Fruit fly (Drosophila melanogaster) whole organism, embryonic: ENCODE measurements around the gene ewg.

Experiments used
- Ada2b ChIP-seq: fragments of 200-800 bp; sonication (Bioruptor generic); IDR thresholded peaks from 2 replicates; pipeline ENCODE4 v1.3.6; 2022; ENCODE audit warnings: missing biosample characterization, missing genetic modification characterization
- Bteb2 ChIP-seq: fragments of 200-800 bp; sonication (Bioruptor generic); optimal IDR thresholded peaks from 2 replicates; lab custom pipeline; 2016; ENCODE audit warnings: missing biosample characterization, missing genetic modification characterization
- CG10209 ChIP-seq: fragments of 200-800 bp; sonication (Bioruptor generic); optimal IDR thresholded peaks from 3 replicates; lab custom pipeline; 2017; ENCODE audit warnings: missing biosample characterization, mild to moderate bottlenecking, missing genetic modification characterization, missing genetic modification reagents
- CG10321 ChIP-seq: fragments of 200-800 bp; sonication (Bioruptor generic); IDR thresholded peaks from 2 replicates; pipeline ENCODE4 v1.3.6; 2022; ENCODE audit warnings: missing biosample characterization, missing genetic modification characterization
- CG10654 ChIP-seq: fragments of 200-800 bp; sonication (Bioruptor generic); optimal IDR thresholded peaks from 2 replicates; lab custom pipeline; 2016; ENCODE audit warnings: missing biosample characterization, missing genetic modification characterization
- CG10959 ChIP-seq: fragments of 200-800 bp; sonication (Bioruptor generic); IDR thresholded peaks from 2 replicates; pipeline ENCODE4 v1.3.6; 2022; ENCODE audit warnings: missing biosample characterization, missing genetic modification characterization
- CG12391 ChIP-seq: fragments of 200-800 bp; sonication (Bioruptor generic); optimal IDR thresholded peaks from 3 replicates; lab custom pipeline; 2018; ENCODE audit warnings: missing biosample characterization, mild to moderate bottlenecking, missing genetic modification characterization, moderate library complexity
- CG12769 ChIP-seq: fragments of 200-800 bp; sonication (Bioruptor generic); optimal IDR thresholded peaks from 2 replicates; lab custom pipeline; 2019; ENCODE audit warnings: missing biosample characterization, mild to moderate bottlenecking, missing genetic modification characterization, moderate library complexity
- CG14441 ChIP-seq: fragments of 200-800 bp; sonication (Bioruptor generic); IDR thresholded peaks from 2 replicates; pipeline ENCODE4 v1.3.6; 2022; ENCODE audit warnings: missing biosample characterization, missing genetic modification characterization
- CG14710 ChIP-seq: fragments of 200-800 bp; sonication (Bioruptor generic); optimal IDR thresholded peaks from 3 replicates; lab custom pipeline; 2019; ENCODE audit warnings: missing biosample characterization, mild to moderate bottlenecking, missing genetic modification characterization, moderate library complexity
- CG1792 ChIP-seq: fragments of 200-800 bp; sonication (Bioruptor generic); optimal IDR thresholded peaks from 2 replicates; lab custom pipeline; 2016; ENCODE audit warnings: missing biosample characterization, missing genetic modification characterization
- CG18262 ChIP-seq: fragments of 200-800 bp; optimal IDR thresholded peaks from 3 replicates; lab custom pipeline; 2019; ENCODE audit warnings: missing biosample characterization, mild to moderate bottlenecking, missing genetic modification characterization, moderate library complexity
- CG31388 ChIP-seq: fragments of 200-800 bp; sonication (Bioruptor generic); optimal IDR thresholded peaks from 2 replicates; lab custom pipeline; 2016; ENCODE audit warnings: missing biosample characterization, missing genetic modification characterization
- CG32532 ChIP-seq: fragments of 200-800 bp; sonication (Bioruptor generic); IDR thresholded peaks from 2 replicates; pipeline ENCODE4 v1.3.6; 2022; ENCODE audit warnings: missing biosample characterization, missing genetic modification characterization
- CG33213 ChIP-seq: fragments of 200-800 bp; sonication (Bioruptor generic); optimal IDR thresholded peaks from 3 replicates; lab custom pipeline; 2016; ENCODE audit warnings: missing biosample characterization, missing genetic modification characterization
- CG4854 ChIP-seq: fragments of 200-800 bp; sonication (Bioruptor generic); optimal IDR thresholded peaks from 2 replicates; lab custom pipeline; 2016; ENCODE audit warnings: missing biosample characterization, missing genetic modification characterization, inconsistent platforms
- CG6854 ChIP-seq: fragments of 200-800 bp; sonication (Bioruptor generic); optimal IDR thresholded peaks from 3 replicates; lab custom pipeline; 2017; ENCODE audit warnings: missing biosample characterization, mild to moderate bottlenecking, missing genetic modification characterization
- CG7987 ChIP-seq: fragments of 200-800 bp; sonication (Bioruptor generic); optimal IDR thresholded peaks from 2 replicates; lab custom pipeline; 2018; ENCODE audit warnings: missing biosample characterization, mild to moderate bottlenecking, missing genetic modification characterization, moderate library complexity
- CG8478 ChIP-seq: fragments of >200 bp; optimal IDR thresholded peaks from 2 replicates; lab custom pipeline; 2018
- CG9876 ChIP-seq: fragments of 200-800 bp; sonication (Bioruptor generic); optimal IDR thresholded peaks from 2 replicates; lab custom pipeline; 2016; ENCODE audit warnings: missing biosample characterization, missing genetic modification characterization
- CG9932 ChIP-seq: fragments of 200-800 bp; sonication (Bioruptor generic); IDR thresholded peaks from 2 replicates; pipeline ENCODE4 v1.3.6; 2022; ENCODE audit warnings: missing biosample characterization, missing genetic modification characterization
- CkIIα-i1 ChIP-seq: fragments of 200-800 bp; sonication (Bioruptor generic); IDR thresholded peaks from 2 replicates; pipeline ENCODE4 v1.3.6; 2022; ENCODE audit warnings: missing biosample characterization, missing genetic modification characterization
- Ets65A ChIP-seq: fragments of 200-800 bp; sonication (Bioruptor generic); peaks from one replicate; lab custom pipeline; 2016; ENCODE audit warnings: missing biosample characterization, missing genetic modification characterization
- Gsc ChIP-seq: fragments of 200-800 bp; sonication (Bioruptor generic); IDR thresholded peaks from 2 replicates; pipeline ENCODE4 v1.3.6; 2022; ENCODE audit warnings: missing biosample characterization, missing genetic modification characterization
- Lpt ChIP-seq: fragments of >200 bp; optimal IDR thresholded peaks from 2 replicates; lab custom pipeline; 2018; ENCODE audit warnings: missing biosample characterization, missing genetic modification characterization
- MBD-R2 ChIP-seq: fragments of 200-800 bp; sonication (Bioruptor generic); IDR thresholded peaks from 2 replicates; pipeline ENCODE4 v1.3.6; 2022; ENCODE audit warnings: missing biosample characterization, missing genetic modification characterization
- Myb ChIP-seq: fragments of 200-800 bp; sonication (Bioruptor generic); optimal IDR thresholded peaks from 2 replicates; lab custom pipeline; 2016; ENCODE audit warnings: missing biosample characterization, missing genetic modification characterization
- PHDP ChIP-seq: fragments of 200-800 bp; sonication (Bioruptor generic); optimal IDR thresholded peaks from 3 replicates; lab custom pipeline; 2018; ENCODE audit warnings: missing biosample characterization, mild to moderate bottlenecking, missing genetic modification characterization, moderate library complexity
- Stat92E ChIP-seq, 3 experiments: fragments of >200 bp in 2 of 3; fragments of 200-800 bp in 1 of 3; sonication (Bioruptor generic) in 1 of 3; optimal IDR thresholded peaks; 2 replicates each; lab custom pipeline; 2017 to 2019; ENCODE audit warnings: missing biosample characterization in 3 of 3, missing genetic modification characterization in 3 of 3, mild to moderate bottlenecking in 1 of 3, moderate library complexity in 1 of 3
- Taf1 ChIP-seq: fragments of 200-800 bp; sonication (Bioruptor generic); IDR thresholded peaks from 2 replicates; pipeline ENCODE4 v1.3.6; 2022; ENCODE audit warnings: missing biosample characterization, missing genetic modification characterization
- Xbp1 ChIP-seq: fragments of 200-800 bp; sonication (Bioruptor generic); optimal IDR thresholded peaks from 3 replicates; lab custom pipeline; 2016; ENCODE audit warnings: missing biosample characterization, mild to moderate bottlenecking, missing genetic modification characterization
- al ChIP-seq: fragments of 200-800 bp; sonication (Bioruptor generic); IDR thresholded peaks from 2 replicates; pipeline ENCODE4 v1.3.6; 2022; ENCODE audit warnings: missing biosample characterization, missing genetic modification characterization
- bigmax ChIP-seq: fragments of 200-800 bp; sonication (Bioruptor generic); optimal IDR thresholded peaks from 2 replicates; lab custom pipeline; 2018; ENCODE audit warnings: missing biosample characterization, mild to moderate bottlenecking, missing genetic modification characterization
- croc ChIP-seq: fragments of 200-800 bp; sonication (Bioruptor generic); conservative IDR thresholded peaks from 3 replicates; pipeline ENCODE4 v1.3.6; 2022; ENCODE audit warnings: missing biosample characterization, missing genetic modification characterization
- dati ChIP-seq: fragments of 200-800 bp; sonication (Bioruptor generic); IDR thresholded peaks from 2 replicates; pipeline ENCODE4 v1.3.6; 2022; ENCODE audit warnings: missing biosample characterization, missing genetic modification characterization
- dimm ChIP-seq: fragments of 200-800 bp; sonication (Bioruptor generic); IDR thresholded peaks from 2 replicates; pipeline ENCODE4 v1.3.6; 2022; ENCODE audit warnings: missing biosample characterization, missing genetic modification characterization
- exex ChIP-seq: fragments of 200-800 bp; sonication (Bioruptor generic); optimal IDR thresholded peaks from 4 replicates; lab custom pipeline; 2018; ENCODE audit warnings: missing biosample characterization, mild to moderate bottlenecking, missing genetic modification characterization, moderate library complexity
- fd64A ChIP-seq: fragments of 200-800 bp; sonication (Bioruptor generic); optimal IDR thresholded peaks from 3 replicates; lab custom pipeline; 2018; ENCODE audit warnings: missing biosample characterization, mild to moderate bottlenecking, missing genetic modification characterization
- gt ChIP-seq: fragments of 200-800 bp; sonication (Bioruptor generic); IDR thresholded peaks from 2 replicates; pipeline ENCODE4 v1.3.6; 2022; ENCODE audit warnings: missing biosample characterization, missing genetic modification characterization
- her ChIP-seq: fragments of 200-800 bp; sonication (Bioruptor generic); optimal IDR thresholded peaks from 2 replicates; lab custom pipeline; 2016; ENCODE audit warnings: missing biosample characterization, missing genetic modification characterization
- insv ChIP-seq, 2 experiments: fragments of 200-800 bp; sonication (Bioruptor generic); optimal IDR thresholded peaks; 3 replicates each; lab custom pipeline; 2016 to 2018; ENCODE audit warnings: missing biosample characterization in 2 of 2, missing genetic modification characterization in 2 of 2
- jing ChIP-seq: fragments of 200-800 bp; sonication (Bioruptor generic); optimal IDR thresholded peaks from 2 replicates; lab custom pipeline; 2018; ENCODE audit warnings: missing biosample characterization, mild to moderate bottlenecking, missing genetic modification characterization
- mld ChIP-seq: fragments of 200-800 bp; sonication (Bioruptor generic); IDR thresholded peaks from 3 replicates; pipeline ENCODE4 v1.3.6; 2022; ENCODE audit warnings: missing biosample characterization, missing genetic modification characterization; ENCODE audit not compliant: partially characterized antibody
- nau ChIP-seq: fragments of 200-800 bp; sonication (Bioruptor generic); optimal IDR thresholded peaks from 3 replicates; lab custom pipeline; 2017; ENCODE audit warnings: missing biosample characterization, mild to moderate bottlenecking, missing genetic modification characterization, missing genetic modification reagents
- nom ChIP-seq: fragments of 200-800 bp; sonication (Bioruptor generic); optimal IDR thresholded peaks from 2 replicates; lab custom pipeline; 2017; ENCODE audit warnings: missing biosample characterization, missing genetic modification characterization, mild to moderate bottlenecking, moderate library complexity, missing genetic modification reagents
- ranshi ChIP-seq: fragments of 200-800 bp; sonication (Bioruptor generic); IDR thresholded peaks from 2 replicates; pipeline ENCODE4 v1.3.6; 2022; ENCODE audit warnings: missing biosample characterization, missing genetic modification characterization
- ro ChIP-seq: fragments of 200-800 bp; sonication (Bioruptor generic); IDR thresholded peaks from 2 replicates; pipeline ENCODE4 v1.3.6; 2022; ENCODE audit warnings: missing biosample characterization, missing genetic modification characterization
- salm ChIP-seq: fragments of 200-800 bp; sonication (Bioruptor generic); optimal IDR thresholded peaks from 2 replicates; lab custom pipeline; 2018; ENCODE audit warnings: missing biosample characterization, mild to moderate bottlenecking, missing genetic modification characterization
- sc ChIP-seq, 3 experiments: fragments of >200 bp in 2 of 3; fragments of 200-800 bp in 1 of 3; sonication (Bioruptor generic) in 1 of 3; optimal IDR thresholded peaks; 2 replicates in 2 of 3; 3 replicates in 1 of 3; lab custom pipeline; 2017; ENCODE audit warnings: mild to moderate bottlenecking in 1 of 3, missing biosample characterization in 1 of 3, missing genetic modification characterization in 1 of 3, missing genetic modification reagents in 1 of 3
- sim ChIP-seq: fragments of 200-800 bp; sonication (Bioruptor generic); IDR thresholded peaks from 2 replicates; pipeline ENCODE4 v1.3.6; 2022; ENCODE audit warnings: missing biosample characterization, missing genetic modification characterization
- sqz ChIP-seq: fragments of 200-800 bp; sonication (Bioruptor generic); optimal IDR thresholded peaks from 3 replicates; lab custom pipeline; 2018; ENCODE audit warnings: missing biosample characterization, mild to moderate bottlenecking, missing genetic modification characterization
- z ChIP-seq: fragments of 200-800 bp; sonication (Bioruptor generic); IDR thresholded peaks from 3 replicates; pipeline ENCODE4 v1.3.6; 2022; ENCODE audit warnings: missing biosample characterization, missing genetic modification characterization

The ewg gene

dm6 chrX:245802-246201 is 33.7 kb downstream of the ewg start, which contains the start of the genes CG3038 and G9a (continued):
- TF ChIP-seq CG31388 (GFP tag; lab: Kevin White, UChicago) (no peak), CkIIα-i1 (GFP tag; lab: Robert Waterston, UW) (no peak), Ada2b (no peak), CG12391 (tag; lab: Kevin White, UChicago) (peak; percentile 63), Ets65A (GFP tag; lab: Kevin White, UChicago) (peak; percentile 86), Myb (GFP tag; lab: Kevin White, UChicago) (peak; percentile 79), CG6854 (GFP tag; lab: Kevin White, UChicago) (peak; percentile 30), ro (GFP tag; lab: Robert Waterston, UW) (no peak), nau (GFP tag; lab: Kevin White, UChicago) (no peak), dimm (GFP tag; lab: Robert Waterston, UW) (no peak), dati (GFP tag; lab: Robert Waterston, UW) (no peak), insv (GFP tag; optimal IDR thresholded peaks at IDR 0.05; lab: Kevin White, UChicago) (peak in 1 of 2 experiments; percentile 54), Lpt (no peak), CG9932 (no peak), croc (no peak), exex (tag; lab: Kevin White, UChicago) (peak; percentile 5), Taf1 (GFP tag; lab: Robert Waterston, UW) (no peak), CG32532 (GFP tag; lab: Robert Waterston, UW) (no peak), her (GFP tag; lab: Kevin White, UChicago) (peak; percentile 39), sim (GFP tag; lab: Robert Waterston, UW) (no peak), CG14441 (GFP tag; lab: Robert Waterston, UW) (no peak), jing (GFP tag; lab: Kevin White, UChicago) (no peak), CG8478 (lab: Kevin White, UChicago) (no peak), CG14710 (tag; lab: Kevin White, UChicago) (peak; percentile 100), nom (no peak), z (no peak), CG12769 (tag; lab: Kevin White, UChicago) (peak; percentile 31), bigmax (GFP tag; lab: Kevin White, UChicago) (peak; percentile 15), Bteb2 (GFP tag; lab: Kevin White, UChicago) (no peak), MBD-R2 (GFP tag; lab: Robert Waterston, UW) (no peak), PHDP (peak; percentile 14), mld (GFP tag; lab: Robert Waterston, UW) (no peak), CG10209 (peak; percentile 9), Stat92E (GFP tag; optimal IDR thresholded peaks at IDR 0.05; lab: Kevin White, UChicago) (peak in 1 of 3 experiments; percentile 77), CG10321 (GFP tag; lab: Robert Waterston, UW) (no peak), CG4854 (GFP tag; lab: Kevin White, UChicago) (no peak), CG18262 (tag; lab: Kevin White, UChicago) (no peak), CG7987 (peak; percentile 44), fd64A (GFP tag; lab: Kevin White, UChicago) (no peak), ranshi (GFP tag; lab: Robert Waterston, UW) (no peak), CG33213 (peak; percentile 77), CG10654 (GFP tag; lab: Kevin White, UChicago) (peak; percentile 9), CG1792 (GFP tag; lab: Kevin White, UChicago) (no peak), sc (optimal IDR thresholded peaks at IDR 0.05; lab: Kevin White, UChicago) (no peak), sc (GFP tag; optimal IDR thresholded peaks at IDR 0.05; lab: Kevin White, UChicago) (no peak), Xbp1 (GFP tag; lab: Kevin White, UChicago) (peak; percentile 56), salm (tag; lab: Kevin White, UChicago) (peak; percentile 28), CG10959 (GFP tag; lab: Robert Waterston, UW) (no peak), CG9876 (GFP tag; lab: Kevin White, UChicago) (peak; percentile 37), sqz (GFP tag; lab: Kevin White, UChicago) (no peak), Gsc (GFP tag; lab: Robert Waterston, UW) (no peak), gt (GFP tag; lab: Robert Waterston, UW) (no peak), al (GFP tag; lab: Robert Waterston, UW) (no peak)
